Worm (Caenorhabditis elegans): ENCODE results near the gene B0334.4.

B0334.4 gene

DNA sequence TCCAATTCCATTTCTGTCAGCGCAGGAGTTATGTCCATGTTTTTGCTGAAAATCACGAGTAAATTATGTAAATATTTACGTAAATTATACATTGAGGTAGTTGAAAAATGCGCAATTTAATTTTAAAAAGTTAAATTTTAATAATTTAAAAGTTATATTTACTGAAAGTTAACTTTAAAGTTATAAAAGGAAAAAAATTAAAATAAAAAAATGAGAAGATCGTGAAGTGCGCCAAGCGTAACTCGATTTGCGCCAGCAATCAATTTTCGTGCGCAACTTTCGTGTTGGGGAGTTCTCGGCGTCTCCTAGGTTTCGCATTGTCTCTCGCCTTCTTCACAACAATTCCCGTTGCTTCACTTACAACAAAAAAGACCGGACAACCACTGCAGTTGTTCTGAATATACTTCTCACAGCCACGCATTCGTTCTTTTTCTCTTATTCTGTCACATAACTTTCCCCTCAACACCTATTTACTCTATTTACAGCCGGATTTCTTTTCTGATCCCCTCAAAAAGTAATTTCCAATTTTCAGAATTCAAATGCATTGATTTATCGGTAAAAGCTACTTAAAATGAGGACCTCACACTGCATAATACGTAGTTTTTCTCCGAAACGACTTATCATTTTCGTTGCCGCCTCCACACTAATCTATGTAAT, 21.8 kb upstream of the B0334.4 start, which contains the start of the genes metl-1 and W02B12.11 (continued):
- TF ChIP-seq fkh-4 (tag; optimal IDR thresholded peaks at IDR 0.05; ENCODE audit: borderline replicate concordance) (peak; percentile 46), efl-3 (GFP tag; optimal IDR thresholded peaks at IDR 0.05) (peak; percentile 28), blmp-1 (tag; optimal IDR thresholded peaks at IDR 0.05) (peak; percentile 66), nhr-11 (tag; optimal IDR thresholded peaks at IDR 0.05) (peak; percentile 49), jun-1 (tag; optimal IDR thresholded peaks at IDR 0.05) (peak; percentile 71), C16A3.4 (tag; optimal IDR thresholded peaks at IDR 0.05) (peak; percentile 88), tlp-1 (tag; optimal IDR thresholded peaks at IDR 0.05) (no peak), snpc-4 (tag; optimal IDR thresholded peaks at IDR 0.05) (peak; percentile 81), grh-1 (GFP tag; IDR thresholded peaks at IDR 0.05) (peak; percentile 89), zag-1 (tag; optimal IDR thresholded peaks at IDR 0.05) (peak; percentile 46), unc-30 (tag; optimal IDR thresholded peaks at IDR 0.05) (no peak), ztf-4 (tag; optimal IDR thresholded peaks at IDR 0.05) (peak; percentile 80), hlh-4 (tag; optimal IDR thresholded peaks at IDR 0.05) (no peak), dsc-1 (tag; optimal IDR thresholded peaks at IDR 0.05) (peak; percentile 90), nhr-12 (tag; optimal IDR thresholded peaks at IDR 0.05) (no peak), nhr-19 (GFP tag; conservative IDR thresholded peaks at IDR 0.05) (peak; percentile 92), ceh-82 (tag; optimal IDR thresholded peaks at IDR 0.05) (peak; percentile 86 to 93 (median 90)), tbx-2 (tag; optimal IDR thresholded peaks at IDR 0.05) (peak; percentile 88), hlh-17 (GFP tag; optimal IDR thresholded peaks at IDR 0.05; ENCODE audit: borderline replicate concordance) (no peak), dpl-1 (GFP tag; optimal IDR thresholded peaks at IDR 0.05) (peak; percentile 74 to 81 (median 81)), ets-5 (GFP tag; IDR thresholded peaks at IDR 0.05) (no peak), ces-1 (GFP tag; optimal IDR thresholded peaks at IDR 0.05) (no peak), ceh-90 (tag; optimal IDR thresholded peaks at IDR 0.05) (peak; percentile 5), F16B12.6 (tag; optimal IDR thresholded peaks at IDR 0.05) (peak; percentile 54), lin-13 (GFP tag; optimal IDR thresholded peaks at IDR 0.05) (peak; percentile 67), egl-27 (tag; optimal IDR thresholded peaks at IDR 0.05) (no peak), isw-1 (GFP tag; IDR thresholded peaks at IDR 0.05) (peak; percentile 82), lin-39 (tag; optimal IDR thresholded peaks at IDR 0.05) (peak; percentile 88), aha-1 (tag; optimal IDR thresholded peaks at IDR 0.05) (peak; percentile 74), irx-1 (tag; optimal IDR thresholded peaks at IDR 0.05) (peak; percentile 74), C04F5.9 (tag; optimal IDR thresholded peaks at IDR 0.05) (peak; percentile 69), lsy-2 (tag; optimal IDR thresholded peaks at IDR 0.05) (peak; percentile 90 to 94), xbp-1 (tag; optimal IDR thresholded peaks at IDR 0.05) (peak; percentile 85)

- TF ChIP-seq tlp-1 (tag; optimal IDR thresholded peaks at IDR 0.05) (no peak), fos-1 (tag; optimal IDR thresholded peaks at IDR 0.05) (no peak), nhr-19 (GFP tag; conservative IDR thresholded peaks at IDR 0.05) (no peak), nhr-11 (tag; optimal IDR thresholded peaks at IDR 0.05) (no peak), skn-1 (tag; optimal IDR thresholded peaks at IDR 0.05) (no peak), mdl-1 (tag; optimal IDR thresholded peaks at IDR 0.05) (no peak), ama-1 (optimal IDR thresholded peaks at IDR 0.05) (no peak), swsn-7 (tag; optimal IDR thresholded peaks at IDR 0.05) (no peak), ztf-4 (tag; optimal IDR thresholded peaks at IDR 0.05) (no peak), mab-9 (GFP tag; IDR thresholded peaks at IDR 0.05) (no peak), sox-4 (tag; optimal IDR thresholded peaks at IDR 0.05) (no peak), blmp-1 (tag; optimal IDR thresholded peaks at IDR 0.05) (no peak), nhr-47 (tag; optimal IDR thresholded peaks at IDR 0.05) (no peak), dpl-1 (GFP tag; optimal IDR thresholded peaks at IDR 0.05) (no peak), sptf-1 (tag; optimal IDR thresholded peaks at IDR 0.05) (no peak), ceh-63 (GFP tag; optimal IDR thresholded peaks at IDR 0.05) (no peak)
These were observed 19.1 kb upstream of the B0334.4 start, which contains the start of gene W02B12.16 for ce11 chrII:11476410-11476809. TSS of gene W02B12.16 (minus strand) at chrII:11476510.

Data from whole organism, L1 larva.